Worm (Caenorhabditis elegans) whole organism, L3 larva: ENCODE measurements around the gene cest-28.

Source experiments
- R02D3.7 ChIP-seq: fragments of 150-350 bp; optimal IDR thresholded peaks from 2 replicates; lab custom pipeline; 2014; ENCODE audit warnings: missing biosample characterization, missing genetic modification characterization
- aly-2 ChIP-seq: fragments of 150-350 bp; optimal IDR thresholded peaks from 2 replicates; lab custom pipeline; 2014; ENCODE audit warnings: missing biosample characterization, missing genetic modification characterization
- ceh-28 ChIP-seq: fragments of 150-350 bp; optimal IDR thresholded peaks from 2 replicates; lab custom pipeline; 2014; ENCODE audit warnings: missing biosample characterization, missing genetic modification reagents, missing genetic modification characterization
- ceh-82 ChIP-seq: fragments of 150-350 bp; optimal IDR thresholded peaks from 2 replicates; lab custom pipeline; 2014; ENCODE audit warnings: missing biosample characterization, missing genetic modification characterization
- ceh-9 ChIP-seq: sonication (generic microtip); optimal IDR thresholded peaks from 2 replicates; lab custom pipeline; 2018; ENCODE audit warnings: missing biosample characterization, missing genetic modification characterization
- daf-12 ChIP-seq: fragments of 150-350 bp; optimal IDR thresholded peaks from 2 replicates; lab custom pipeline; 2014; ENCODE audit warnings: missing biosample characterization, missing genetic modification reagents, missing genetic modification characterization
- egl-27 ChIP-seq: sonication (generic microtip); optimal IDR thresholded peaks from 4 replicates; lab custom pipeline; 2017; ENCODE audit warnings: missing biosample characterization, missing genetic modification reagents, missing genetic modification characterization
- egl-5 ChIP-seq: fragments of 150-350 bp; optimal IDR thresholded peaks from 2 replicates; lab custom pipeline; 2017; ENCODE audit warnings: missing biosample characterization, missing genetic modification reagents, missing genetic modification characterization, inconsistent platforms
- elt-2 ChIP-seq: sonication (generic microtip); optimal IDR thresholded peaks from 2 replicates; lab custom pipeline; 2016; ENCODE audit warnings: missing genetic modification reagents, mild to moderate bottlenecking, missing genetic modification characterization, missing compliant biosample characterization
- elt-3 ChIP-seq, 3 experiments: fragments of 150-350 bp in 1 of 3; sonication (generic microtip) in 2 of 3; optimal IDR thresholded peaks; 2 replicates in 2 of 3; 4 replicates in 1 of 3; lab custom pipeline; 2014 to 2017; ENCODE audit warnings: missing biosample characterization in 3 of 3, missing genetic modification characterization in 3 of 3
- eor-1 ChIP-seq, 2 experiments: fragments of 150-350 bp; optimal IDR thresholded peaks; 2 replicates each; lab custom pipeline; 2014 to 2018; ENCODE audit warnings: missing biosample characterization in 2 of 2, missing genetic modification characterization in 2 of 2
- fkh-10 ChIP-seq: sonication (generic microtip); optimal IDR thresholded peaks from 2 replicates; lab custom pipeline; 2017; ENCODE audit warnings: missing biosample characterization, missing genetic modification reagents, missing genetic modification characterization
- fkh-2 ChIP-seq: fragments of 150-350 bp; optimal IDR thresholded peaks from 2 replicates; lab custom pipeline; 2014; ENCODE audit warnings: missing biosample characterization, missing genetic modification reagents, missing genetic modification characterization
- fos-1 ChIP-seq: fragments of 150-350 bp; optimal IDR thresholded peaks from 2 replicates; lab custom pipeline; 2014; ENCODE audit warnings: missing biosample characterization, missing genetic modification characterization
- hmg-11 ChIP-seq: sonication (generic microtip); optimal IDR thresholded peaks from 2 replicates; lab custom pipeline; 2016; ENCODE audit warnings: missing genetic modification characterization, missing compliant biosample characterization
- jun-1 ChIP-seq: fragments of 150-350 bp; optimal IDR thresholded peaks from 2 replicates; lab custom pipeline; 2014; ENCODE audit warnings: missing biosample characterization, missing genetic modification reagents, missing genetic modification characterization
- lin-15B ChIP-seq: fragments of 150-350 bp; optimal IDR thresholded peaks from 2 replicates; lab custom pipeline; 2014; ENCODE audit warnings: missing biosample characterization, missing genetic modification characterization
- lin-39 ChIP-seq: fragments of 150-350 bp; optimal IDR thresholded peaks from 2 replicates; lab custom pipeline; 2018; ENCODE audit warnings: missing biosample characterization, missing genetic modification reagents, missing genetic modification characterization
- lsy-12 ChIP-seq: sonication (generic microtip); optimal IDR thresholded peaks from 2 replicates; lab custom pipeline; 2016; ENCODE audit warnings: mild to moderate bottlenecking, missing genetic modification characterization, missing compliant biosample characterization
- mdl-1 ChIP-seq: fragments of 150-350 bp; optimal IDR thresholded peaks from 2 replicates; lab custom pipeline; 2014; ENCODE audit warnings: missing biosample characterization, missing genetic modification characterization
- nfya-1 ChIP-seq: sonication (generic microtip); optimal IDR thresholded peaks from 2 replicates; lab custom pipeline; 2017; ENCODE audit warnings: missing genetic modification characterization, mild to moderate bottlenecking, missing compliant biosample characterization, antibody characterized with exemption, moderate library complexity; ENCODE audit not compliant: insufficient read depth
- nhr-11 ChIP-seq: fragments of 150-350 bp; optimal IDR thresholded peaks from 2 replicates; lab custom pipeline; 2014; ENCODE audit warnings: missing biosample characterization, missing genetic modification characterization
- nhr-12 ChIP-seq: fragments of 150-350 bp; optimal IDR thresholded peaks from 2 replicates; lab custom pipeline; 2014; ENCODE audit warnings: missing biosample characterization, missing genetic modification characterization
- nhr-23 ChIP-seq: fragments of 150-350 bp; optimal IDR thresholded peaks from 2 replicates; lab custom pipeline; 2014; ENCODE audit warnings: missing biosample characterization, missing genetic modification reagents, missing genetic modification characterization
- nhr-237 ChIP-seq: fragments of 150-350 bp; optimal IDR thresholded peaks from 2 replicates; lab custom pipeline; 2014; ENCODE audit warnings: missing biosample characterization, missing genetic modification characterization
- nhr-28 ChIP-seq: fragments of 150-350 bp; optimal IDR thresholded peaks from 2 replicates; lab custom pipeline; 2014; ENCODE audit warnings: missing biosample characterization, missing genetic modification characterization
- nhr-43 ChIP-seq: sonication (generic microtip); optimal IDR thresholded peaks from 2 replicates; lab custom pipeline; 2016; ENCODE audit warnings: mild to moderate bottlenecking, missing genetic modification characterization, missing compliant biosample characterization; ENCODE audit not compliant: poor library complexity, severe bottlenecking
- nhr-67 ChIP-seq: fragments of 150-350 bp; optimal IDR thresholded peaks from 2 replicates; lab custom pipeline; 2014; ENCODE audit warnings: missing biosample characterization, missing genetic modification characterization
- nhr-76 ChIP-seq: fragments of 150-350 bp; sonication (generic microtip); optimal IDR thresholded peaks from 5 replicates; lab custom pipeline; 2014; ENCODE audit warnings: missing biosample characterization, missing genetic modification characterization
- pqm-1 ChIP-seq: fragments of 150-350 bp; optimal IDR thresholded peaks from 2 replicates; lab custom pipeline; 2017; ENCODE audit warnings: missing biosample characterization, missing genetic modification characterization, inconsistent platforms
- sea-2 ChIP-seq: fragments of 150-350 bp; sonication (generic microtip); optimal IDR thresholded peaks from 4 replicates; lab custom pipeline; 2014; ENCODE audit warnings: missing biosample characterization, missing genetic modification reagents, missing genetic modification characterization
- skn-1 ChIP-seq: fragments of 150-350 bp; optimal IDR thresholded peaks from 2 replicates; lab custom pipeline; 2014; ENCODE audit warnings: missing biosample characterization, missing genetic modification characterization
- snpc-4 ChIP-seq: fragments of 150-350 bp; optimal IDR thresholded peaks from 2 replicates; lab custom pipeline; 2014; ENCODE audit warnings: missing biosample characterization, missing genetic modification characterization
- tbx-2 ChIP-seq: sonication (generic microtip); optimal IDR thresholded peaks from 2 replicates; lab custom pipeline; 2016; ENCODE audit warnings: mild to moderate bottlenecking, missing genetic modification characterization, missing compliant biosample characterization
- unc-39 ChIP-seq: sonication (generic microtip); optimal IDR thresholded peaks from 4 replicates; lab custom pipeline; 2017; ENCODE audit warnings: missing biosample characterization, missing genetic modification characterization
- ztf-11 ChIP-seq: fragments of 150-350 bp; optimal IDR thresholded peaks from 2 replicates; lab custom pipeline; 2014; ENCODE audit warnings: missing biosample characterization, missing genetic modification characterization
- ztf-4 ChIP-seq: fragments of 150-350 bp; optimal IDR thresholded peaks from 2 replicates; lab custom pipeline; 2014; ENCODE audit warnings: missing biosample characterization, missing genetic modification characterization

Gene cest-28

DNA sequence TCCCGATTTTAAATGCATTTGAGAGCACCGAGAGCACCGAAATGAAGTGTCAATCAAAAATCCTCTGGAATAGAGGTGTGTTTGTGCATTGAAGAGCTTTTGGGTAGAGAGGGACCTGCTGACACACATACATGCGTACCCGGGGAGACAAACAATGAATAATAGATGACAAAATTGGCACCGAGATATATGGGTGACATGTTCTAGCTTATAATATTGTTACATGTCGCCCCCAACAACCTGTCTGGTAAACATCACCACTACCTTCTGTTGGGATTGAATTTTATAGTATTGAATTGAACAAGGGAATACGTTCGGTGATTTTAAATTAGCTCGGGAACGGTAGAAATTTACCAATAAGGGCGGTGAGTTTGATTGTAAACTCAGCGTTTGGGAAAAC, 14.1 kb downstream of the cest-28 start:
- TF ChIP-seq lin-39 (tag; lab: Kevin White, UChicago) (peak; percentile 36), sea-2 (GFP tag; lab: Kevin White, UChicago) (no peak), nhr-28 (tag; lab: Kevin White, UChicago) (no peak), egl-27 (tag; lab: Kevin White, UChicago) (no peak), skn-1 (no peak)

DNA sequence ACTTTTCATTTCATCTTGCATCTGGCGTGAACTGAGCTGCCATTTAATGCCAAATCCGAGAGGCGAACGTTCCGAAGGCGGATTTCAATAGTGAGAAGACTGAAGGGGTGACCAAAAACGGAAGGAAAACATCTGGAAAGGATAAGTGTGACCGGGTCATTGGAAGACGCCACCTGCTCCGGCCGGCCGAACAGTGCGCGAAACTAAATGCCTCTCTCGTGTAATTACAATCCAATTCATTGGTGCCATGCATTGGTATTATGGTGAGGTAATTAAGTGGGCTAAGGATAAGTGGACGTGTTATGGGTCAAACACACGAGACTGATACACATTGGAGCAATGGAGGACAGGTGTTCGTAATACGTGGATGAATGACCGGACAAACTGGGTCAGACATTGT, 14.9 kb downstream of the cest-28 start:
- TF ChIP-seq ceh-82 (tag; lab: Kevin White, UChicago): no peak
- TF ChIP-seq elt-2 (tag; lab: Kevin White, UChicago): no peak
- no peak for TF ChIP-seq daf-12
- no peak for TF ChIP-seq unc-39 (tag; lab: Kevin White, UChicago)
- no peak for TF ChIP-seq egl-5 (tag; lab: Kevin White, UChicago)
- no peak for TF ChIP-seq ceh-9 (tag; lab: Kevin White, UChicago)
- TF ChIP-seq snpc-4 (tag; lab: Kevin White, UChicago): no peak
- TF ChIP-seq jun-1 (tag; lab: Kevin White, UChicago): no peak
- TF ChIP-seq nhr-43 (tag; lab: Kevin White, UChicago): no peak
- TF ChIP-seq pqm-1 (tag; lab: Kevin White, UChicago): no peak
- TF ChIP-seq tbx-2: no peak
- TF ChIP-seq elt-3 (tag; optimal IDR thresholded peaks at IDR 0.05; lab: Kevin White, UChicago): no peak
- no peak for TF ChIP-seq hmg-11
- no peak for TF ChIP-seq egl-27 (tag; lab: Kevin White, UChicago)
- no peak for TF ChIP-seq nfya-1
- no peak for TF ChIP-seq aly-2 (tag; lab: Kevin White, UChicago)
- no peak for TF ChIP-seq nhr-12 (tag; lab: Kevin White, UChicago)
- TF ChIP-seq R02D3.7 (tag; lab: Kevin White, UChicago): no peak
- TF ChIP-seq, all 47 proteins: peak for 0

DNA sequence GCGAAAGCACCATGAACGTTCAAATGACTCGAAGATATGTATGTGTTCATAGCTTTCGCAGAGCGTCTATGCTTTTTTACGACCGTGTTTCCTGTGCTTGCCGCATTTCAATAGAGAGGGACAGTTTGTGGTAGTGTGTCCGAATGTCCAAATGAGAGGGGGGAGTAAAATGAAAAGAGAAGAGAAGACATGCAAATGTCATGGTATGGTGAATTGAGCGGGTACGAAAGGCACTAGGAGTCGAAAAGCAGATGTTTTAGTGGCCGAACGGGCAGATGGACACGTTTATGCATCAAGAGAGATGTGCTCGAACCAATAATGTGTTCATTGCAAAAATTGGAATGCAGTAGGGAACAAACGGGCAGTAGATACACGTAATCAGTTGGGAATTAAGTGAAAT, 15.9 kb downstream of the cest-28 start:
- TF ChIP-seq elt-3 (tag; optimal IDR thresholded peaks at IDR 0.05; lab: Kevin White, UChicago) (no peak), nhr-11 (tag; lab: Kevin White, UChicago) (no peak), jun-1 (tag; lab: Kevin White, UChicago) (no peak)

DNA sequence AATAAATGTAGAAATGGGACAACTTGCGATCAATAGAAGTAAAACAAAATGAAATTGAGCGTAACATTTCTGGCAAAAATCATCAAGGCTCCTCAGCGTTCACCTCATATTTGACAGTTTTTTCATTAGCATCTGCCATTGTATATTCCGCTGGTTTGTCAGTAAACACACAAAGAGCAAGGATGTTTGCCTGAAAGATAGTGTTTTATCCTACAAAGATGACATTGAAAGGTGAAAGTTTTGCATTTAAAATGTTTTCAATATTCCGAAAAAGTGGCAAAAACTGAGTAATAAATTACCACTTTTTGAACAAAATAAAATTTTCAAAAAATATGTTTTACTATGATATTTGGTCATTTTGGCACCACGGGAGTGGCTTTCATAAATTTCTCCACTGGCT, 16.3 kb downstream of the cest-28 start:
- TF ChIP-seq pqm-1 (tag; lab: Kevin White, UChicago) (no peak), daf-12 (no peak), tbx-2 (no peak), ztf-4 (tag; lab: Kevin White, UChicago) (no peak), aly-2 (tag; lab: Kevin White, UChicago) (no peak), unc-39 (tag; lab: Kevin White, UChicago) (no peak), fkh-2 (tag; lab: Kevin White, UChicago) (no peak), ceh-28 (tag; lab: Kevin White, UChicago) (no peak), lin-39 (tag; lab: Kevin White, UChicago) (no peak), R02D3.7 (tag; lab: Kevin White, UChicago) (no peak), hmg-11 (no peak), nhr-237 (tag; lab: Kevin White, UChicago) (no peak), eor-1 (tag; optimal IDR thresholded peaks at IDR 0.05; lab: Kevin White, UChicago) (no peak), nhr-23 (tag; lab: Kevin White, UChicago) (no peak), skn-1 (no peak), lsy-12 (no peak), nhr-76 (tag; lab: Kevin White, UChicago) (no peak), nhr-11 (tag; lab: Kevin White, UChicago) (no peak), elt-2 (tag; lab: Kevin White, UChicago) (no peak)

DNA sequence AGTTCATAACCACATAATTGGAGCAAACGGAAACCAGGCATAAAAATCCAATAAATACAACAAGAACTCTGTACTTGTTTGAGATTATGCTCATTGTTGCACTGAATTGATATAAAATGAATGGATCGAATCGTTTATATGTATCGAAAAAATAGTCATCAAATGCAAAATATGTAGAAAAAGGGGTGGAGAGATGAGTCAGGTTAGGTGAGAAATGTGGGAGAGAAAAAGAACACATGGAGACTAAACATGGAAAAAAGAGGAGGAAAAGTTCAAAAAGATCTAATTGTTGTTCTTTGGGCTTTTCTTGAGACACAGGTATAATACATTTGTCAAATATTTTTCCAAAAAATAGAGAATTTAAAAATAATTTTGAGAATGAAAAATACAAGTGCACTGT, 18.8 kb downstream of the cest-28 start, which contains the start of gene K11G9.5:
Gene K11G9.5, minus strand, starts transcription at position 101 of the 400 bp plus-strand sequence.
- TF ChIP-seq ztf-11 (no peak), fkh-10 (GFP tag; lab: Kevin White, UChicago) (no peak), jun-1 (tag; lab: Kevin White, UChicago) (no peak), hmg-11 (no peak), nhr-237 (tag; lab: Kevin White, UChicago) (no peak), nhr-12 (tag; lab: Kevin White, UChicago) (no peak), ceh-28 (tag; lab: Kevin White, UChicago) (no peak), mdl-1 (tag; lab: Kevin White, UChicago) (no peak), ceh-9 (tag; lab: Kevin White, UChicago) (no peak), unc-39 (tag; lab: Kevin White, UChicago) (no peak), elt-2 (tag; lab: Kevin White, UChicago) (no peak), lin-15B (no peak), nhr-67 (tag; lab: Kevin White, UChicago) (no peak), eor-1 (tag; optimal IDR thresholded peaks at IDR 0.05; lab: Kevin White, UChicago) (no peak), fos-1 (tag; lab: Kevin White, UChicago) (no peak), tbx-2 (no peak), ztf-4 (tag; lab: Kevin White, UChicago) (no peak), pqm-1 (tag; lab: Kevin White, UChicago) (no peak)
